Fruit fly (Drosophila melanogaster) whole organism, wandering third instar larva: ENCODE measurements around the gene Nlg2.

ENCODE experiments used
- Abd-B ChIP-seq: fragments of >200 bp; optimal IDR thresholded peaks from 2 replicates; lab custom pipeline; 2017; ENCODE audit warnings: missing biosample characterization, missing genetic modification characterization
- CG32264 ChIP-seq: fragments of 200-800 bp; sonication (Bioruptor generic); optimal IDR thresholded peaks from 2 replicates; lab custom pipeline; 2016; ENCODE audit warnings: missing biosample characterization, missing genetic modification characterization
- CG9705 ChIP-seq: fragments of 200-800 bp; sonication (Bioruptor generic); optimal IDR thresholded peaks from 2 replicates; lab custom pipeline; 2018; ENCODE audit warnings: missing biosample characterization, mild to moderate bottlenecking, missing genetic modification characterization
- CrebA ChIP-seq: fragments of 200-800 bp; sonication (Bioruptor generic); optimal IDR thresholded peaks from 2 replicates; lab custom pipeline; 2016; ENCODE audit warnings: missing biosample characterization, mild to moderate bottlenecking, missing genetic modification characterization, borderline replicate concordance
- Dfd ChIP-seq: fragments of >200 bp; optimal IDR thresholded peaks from 2 replicates; lab custom pipeline; 2017; ENCODE audit warnings: missing biosample characterization, missing genetic modification characterization
- Dif ChIP-seq: fragments of 200-275, 200-300 bp; sonication (Bioruptor generic); optimal IDR thresholded peaks from 2 replicates; lab custom pipeline; 2018; ENCODE audit warnings: missing biosample characterization, missing genetic modification characterization; ENCODE audit not compliant: partially characterized antibody
- GATAd ChIP-seq: sonication (Bioruptor generic); optimal IDR thresholded peaks from 2 replicates; lab custom pipeline; 2016; ENCODE audit warnings: missing biosample characterization, missing genetic modification characterization
- HLH106 ChIP-seq: fragments of 200-800 bp; optimal IDR thresholded peaks from 3 replicates; lab custom pipeline; 2019; ENCODE audit warnings: missing biosample characterization, mild to moderate bottlenecking, missing genetic modification characterization, moderate library complexity
- Hnf4 ChIP-seq: fragments of 200-800 bp; sonication (Bioruptor generic); optimal IDR thresholded peaks from 2 replicates; lab custom pipeline; 2016; ENCODE audit warnings: missing biosample characterization, mild to moderate bottlenecking, missing genetic modification characterization
- Hr78 ChIP-seq: fragments of >200 bp; optimal IDR thresholded peaks from 2 replicates; lab custom pipeline; 2017; ENCODE audit warnings: missing biosample characterization, missing genetic modification characterization
- Hr83 ChIP-seq: fragments of 200-300 bp; sonication (Bioruptor generic); optimal IDR thresholded peaks from 2 replicates; lab custom pipeline; 2016; ENCODE audit warnings: missing biosample characterization, mild to moderate bottlenecking, missing genetic modification characterization, moderate library complexity; ENCODE audit not compliant: poor library complexity, severe bottlenecking
- Jra ChIP-seq: sonication (Bioruptor generic); optimal IDR thresholded peaks from 2 replicates; lab custom pipeline; 2016; ENCODE audit warnings: missing biosample characterization, missing genetic modification characterization
- Mio ChIP-seq: sonication (Bioruptor generic); optimal IDR thresholded peaks from 2 replicates; lab custom pipeline; 2016; ENCODE audit warnings: missing biosample characterization, missing genetic modification characterization
- Myc ChIP-seq: fragments of >200 bp; optimal IDR thresholded peaks from 2 replicates; lab custom pipeline; 2017
- N ChIP-seq: fragments of >200 bp; optimal IDR thresholded peaks from 2 replicates; lab custom pipeline; 2018; ENCODE audit warnings: missing biosample characterization, missing external identifiers, missing genetic modification characterization
- OdsH ChIP-seq: fragments of 200-800 bp; sonication (Bioruptor generic); optimal IDR thresholded peaks from 2 replicates; lab custom pipeline; 2016; ENCODE audit warnings: missing biosample characterization, mild to moderate bottlenecking, missing genetic modification characterization
- Rel ChIP-seq, 2 experiments: fragments of 200-800 bp; sonication (Bioruptor generic) in 1 of 2; optimal IDR thresholded peaks; 2 replicates in 1 of 2; 3 replicates in 1 of 2; lab custom pipeline; 2016 to 2019; ENCODE audit warnings: mild to moderate bottlenecking in 2 of 2, missing biosample characterization in 2 of 2, missing genetic modification characterization in 2 of 2, moderate library complexity in 1 of 2
- Sp1 ChIP-seq: fragments of 200-800 bp; sonication (Bioruptor generic); optimal IDR thresholded peaks from 3 replicates; lab custom pipeline; 2019; ENCODE audit warnings: missing biosample characterization, mild to moderate bottlenecking, missing genetic modification characterization, moderate library complexity
- Vsx2 ChIP-seq: fragments of 200-300, 225-300 bp; sonication (Bioruptor generic); optimal IDR thresholded peaks from 2 replicates; lab custom pipeline; 2018; ENCODE audit warnings: missing biosample characterization, missing genetic modification characterization; ENCODE audit not compliant: partially characterized antibody
- br ChIP-seq: fragments of 200-800 bp; sonication (Bioruptor generic); optimal IDR thresholded peaks from 2 replicates; lab custom pipeline; 2016; ENCODE audit warnings: missing biosample characterization, missing genetic modification characterization
- brk ChIP-seq: fragments of 200-800 bp; sonication (Bioruptor generic); optimal IDR thresholded peaks from 2 replicates; lab custom pipeline; 2016; ENCODE audit warnings: missing biosample characterization, mild to moderate bottlenecking, missing genetic modification characterization
- dl ChIP-seq, 2 experiments: fragments of 175-275, 200-275 bp in 1 of 2; fragments of 200-275 bp in 1 of 2; sonication (Bioruptor generic); optimal IDR thresholded peaks; lab custom pipeline; 2018; ENCODE audit warnings: mild to moderate bottlenecking in 2 of 2, missing biosample characterization in 2 of 2, missing genetic modification characterization in 2 of 2, moderate library complexity in 2 of 2; ENCODE audit not compliant: partially characterized antibody in 2 of 2, insufficient read depth in 1 of 2
- dmrt93B ChIP-seq: fragments of 200-800 bp; sonication (Bioruptor generic); optimal IDR thresholded peaks from 2 replicates; lab custom pipeline; 2018; ENCODE audit warnings: missing biosample characterization, mild to moderate bottlenecking, missing genetic modification characterization
- dsf ChIP-seq: sonication (Bioruptor generic); optimal IDR thresholded peaks from 2 replicates; lab custom pipeline; 2016; ENCODE audit warnings: missing biosample characterization, missing genetic modification characterization, borderline replicate concordance
- ey ChIP-seq: fragments of 200-800 bp; sonication (Bioruptor generic); optimal IDR thresholded peaks from 2 replicates; lab custom pipeline; 2016; ENCODE audit warnings: missing biosample characterization, missing genetic modification characterization
- foxo ChIP-seq, 2 experiments: fragments of 200-800 bp; sonication (Bioruptor generic); optimal IDR thresholded peaks; 2 replicates in 1 of 2; 3 replicates in 1 of 2; lab custom pipeline; 2016 to 2017; ENCODE audit warnings: missing biosample characterization in 2 of 2, missing genetic modification characterization in 2 of 2
- fru ChIP-seq: fragments of 200-800 bp; sonication (Bioruptor generic); optimal IDR thresholded peaks from 3 replicates; lab custom pipeline; 2016; ENCODE audit warnings: missing biosample characterization, mild to moderate bottlenecking, missing genetic modification characterization
- h ChIP-seq: fragments of 200-800 bp; sonication (Bioruptor generic); optimal IDR thresholded peaks from 3 replicates; lab custom pipeline; 2016; ENCODE audit warnings: missing biosample characterization, mild to moderate bottlenecking, missing genetic modification characterization
- jim ChIP-seq: fragments of 175-275, 200-325 bp; sonication (Bioruptor generic); optimal IDR thresholded peaks from 2 replicates; lab custom pipeline; 2016; ENCODE audit warnings: missing biosample characterization, mild to moderate bottlenecking, missing genetic modification characterization
- lola ChIP-seq: fragments of >200 bp; optimal IDR thresholded peaks from 2 replicates; lab custom pipeline; 2017; ENCODE audit warnings: missing biosample characterization, missing genetic modification characterization
- pan ChIP-seq: fragments of >200 bp; optimal IDR thresholded peaks from 2 replicates; lab custom pipeline; 2017
- psq ChIP-seq: fragments of 200-800 bp; sonication (Bioruptor generic); optimal IDR thresholded peaks from 3 replicates; lab custom pipeline; 2017; ENCODE audit warnings: missing biosample characterization, mild to moderate bottlenecking, missing genetic modification characterization, moderate library complexity
- rgr ChIP-seq: fragments of 200-800 bp; sonication (Bioruptor generic); optimal IDR thresholded peaks from 3 replicates; lab custom pipeline; 2016; ENCODE audit warnings: missing biosample characterization, mild to moderate bottlenecking, missing genetic modification characterization
- sage ChIP-seq: fragments of 200-800 bp; sonication (Bioruptor generic); optimal IDR thresholded peaks from 2 replicates; lab custom pipeline; 2016; ENCODE audit warnings: missing biosample characterization, mild to moderate bottlenecking, missing genetic modification characterization
- sv ChIP-seq: fragments of 200-800 bp; sonication (Bioruptor generic); optimal IDR thresholded peaks from 3 replicates; lab custom pipeline; 2016; ENCODE audit warnings: missing biosample characterization, missing genetic modification characterization
- tai ChIP-seq: sonication (Bioruptor generic); optimal IDR thresholded peaks from 2 replicates; lab custom pipeline; 2016; ENCODE audit warnings: missing biosample characterization, missing genetic modification characterization
- usp ChIP-seq: fragments of >200 bp; optimal IDR thresholded peaks from 2 replicates; lab custom pipeline; 2017; ENCODE audit warnings: missing biosample characterization, missing genetic modification characterization
- woc ChIP-seq: sonication (Bioruptor generic); optimal IDR thresholded peaks from 2 replicates; lab custom pipeline; 2016; ENCODE audit warnings: missing biosample characterization, mild to moderate bottlenecking, missing genetic modification characterization

Gene Nlg2

DNA sequence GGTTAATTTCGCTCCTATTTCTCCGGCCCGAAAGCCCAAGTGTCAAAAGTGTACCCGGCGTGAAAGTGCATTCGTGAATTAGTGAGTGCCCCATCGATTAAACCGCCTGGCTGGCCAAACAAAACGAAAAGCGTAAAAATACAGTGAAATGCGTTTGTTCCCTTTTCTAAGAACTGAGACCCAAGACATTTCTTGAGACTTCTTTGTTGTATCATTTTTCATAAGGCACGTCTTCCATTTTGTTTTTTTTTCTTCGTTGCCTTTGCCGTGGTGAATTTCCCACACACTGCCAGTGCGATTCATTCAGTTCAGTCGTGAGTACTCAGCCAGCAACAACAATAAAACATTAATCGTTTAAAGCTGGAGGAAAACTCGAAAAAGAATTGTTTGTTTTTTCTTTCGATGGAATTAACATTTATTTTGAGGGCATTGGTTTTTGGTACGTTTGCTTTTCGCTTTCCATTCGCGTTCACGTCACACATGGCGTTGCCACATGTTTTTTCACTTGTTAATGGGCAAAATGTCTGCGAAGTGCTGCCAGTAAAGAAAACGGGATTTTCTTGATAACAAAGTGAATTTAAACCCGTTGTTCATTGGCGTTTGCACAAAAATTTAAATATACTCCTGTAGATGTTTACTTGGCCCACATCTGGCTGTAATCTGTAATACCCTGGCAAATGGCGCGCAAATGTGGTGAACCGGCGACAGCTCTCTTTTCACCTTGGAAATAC is 46.8 kb downstream of the Nlg2 start:
- TF ChIP-seq psq (peak; percentile 88), Sp1 (GFP tag; lab: Kevin White, UChicago) (peak; percentile 3), h (GFP tag; lab: Kevin White, UChicago) (peak; percentile 30), Myc (peak; percentile 1), Rel (GFP tag; optimal IDR thresholded peaks at IDR 0.05; lab: Kevin White, UChicago) (no peak), Rel (tag; optimal IDR thresholded peaks at IDR 0.05; lab: Kevin White, UChicago) (peak; percentile 66), fru (GFP tag; lab: Kevin White, UChicago) (peak; percentile 29), ey (no peak), GATAd (GFP tag; lab: Kevin White, UChicago) (no peak)

DNA sequence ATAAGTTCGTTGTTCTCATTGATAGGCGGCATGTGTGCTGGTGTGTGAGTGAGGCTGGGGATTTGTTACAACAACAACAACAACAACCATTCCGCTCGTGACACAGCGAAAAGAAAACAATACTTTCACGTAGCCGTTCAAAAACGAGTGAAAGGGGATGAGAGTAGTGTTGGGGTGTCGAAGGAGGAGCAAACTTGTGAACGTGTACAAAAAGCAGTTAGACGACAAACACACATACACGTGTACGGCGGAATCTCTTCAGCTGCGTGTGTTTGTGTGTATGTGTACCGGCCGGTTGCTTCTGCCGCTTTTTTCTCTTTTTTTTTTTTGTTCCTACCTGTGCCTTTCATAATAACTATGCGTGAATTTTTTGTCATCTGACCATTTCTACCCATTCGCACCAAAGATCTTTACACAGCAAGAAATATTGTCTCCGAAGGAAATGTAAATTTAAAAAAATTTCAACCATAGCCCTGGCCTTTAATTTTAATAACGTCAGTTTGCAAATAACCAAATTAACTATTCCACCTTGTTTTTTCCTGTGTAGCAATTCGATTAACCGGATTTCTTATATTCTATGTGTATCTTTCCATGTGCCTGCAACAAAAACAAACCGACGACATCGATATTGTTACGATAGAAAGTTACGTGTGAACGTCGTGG is 47.5 kb downstream of the Nlg2 start:
- TF ChIP-seq Hnf4 (GFP tag; lab: Kevin White, UChicago) (peak; percentile 83), OdsH (GFP tag; lab: Kevin White, UChicago) (peak; percentile 82), fru (GFP tag; lab: Kevin White, UChicago) (peak; percentile 77), CG32264 (GFP tag; lab: Kevin White, UChicago) (peak; percentile 48), usp (GFP tag; lab: Kevin White, UChicago) (no peak), pan (lab: Kevin White, UChicago) (no peak), Abd-B (GFP tag; lab: Kevin White, UChicago) (no peak), Mio (GFP tag; lab: Kevin White, UChicago) (no peak), lola (GFP tag; lab: Kevin White, UChicago) (no peak), brk (GFP tag; lab: Kevin White, UChicago) (peak; percentile 76), dmrt93B (GFP tag; lab: Kevin White, UChicago) (no peak), rgr (GFP tag; lab: Kevin White, UChicago) (peak; percentile 83), tai (GFP tag; lab: Kevin White, UChicago) (no peak), h (GFP tag; lab: Kevin White, UChicago) (peak; percentile 86), jim (GFP tag; lab: Kevin White, UChicago) (no peak), Rel (GFP tag; optimal IDR thresholded peaks at IDR 0.05; lab: Kevin White, UChicago) (peak; percentile 11), Rel (tag; optimal IDR thresholded peaks at IDR 0.05; lab: Kevin White, UChicago) (no peak), br (GFP tag; lab: Kevin White, UChicago) (peak; percentile 74), N (GFP tag; lab: Kevin White, UChicago) (no peak), Dif (GFP tag; lab: Kevin White, UChicago) (peak; percentile 20), HLH106 (peak; percentile 54), psq (peak; percentile 45), woc (peak; percentile 60), Jra (GFP tag; lab: Kevin White, UChicago) (peak; percentile 22), Myc (no peak), dl (GFP tag; optimal IDR thresholded peaks at IDR 0.05; lab: Kevin White, UChicago; ENCODE audit: insufficient read depth in 1 of 2, partially characterized antibody in 2 of 2) (peak in 1 of 2 experiments; percentile 35), Vsx2 (GFP tag; lab: Kevin White, UChicago) (no peak), Sp1 (GFP tag; lab: Kevin White, UChicago) (peak; percentile 54), dsf (GFP tag; lab: Kevin White, UChicago) (no peak), CrebA (GFP tag; lab: Kevin White, UChicago) (no peak), Hr78 (no peak), sv (GFP tag; lab: Kevin White, UChicago) (peak; percentile 31), GATAd (GFP tag; lab: Kevin White, UChicago) (no peak), Dfd (GFP tag; lab: Kevin White, UChicago) (no peak), foxo (GFP tag; optimal IDR thresholded peaks at IDR 0.05; lab: Kevin White, UChicago) (peak in 1 of 2 experiments; percentile 84), sage (GFP tag; lab: Kevin White, UChicago) (peak; percentile 57), Hr83 (GFP tag; lab: Kevin White, UChicago) (peak; percentile 46), ey (peak; percentile 83), CG9705 (GFP tag; lab: Kevin White, UChicago) (no peak)
